Worm (Caenorhabditis elegans): Measurements from ENCODE around the gene srx-135.

DNA sequence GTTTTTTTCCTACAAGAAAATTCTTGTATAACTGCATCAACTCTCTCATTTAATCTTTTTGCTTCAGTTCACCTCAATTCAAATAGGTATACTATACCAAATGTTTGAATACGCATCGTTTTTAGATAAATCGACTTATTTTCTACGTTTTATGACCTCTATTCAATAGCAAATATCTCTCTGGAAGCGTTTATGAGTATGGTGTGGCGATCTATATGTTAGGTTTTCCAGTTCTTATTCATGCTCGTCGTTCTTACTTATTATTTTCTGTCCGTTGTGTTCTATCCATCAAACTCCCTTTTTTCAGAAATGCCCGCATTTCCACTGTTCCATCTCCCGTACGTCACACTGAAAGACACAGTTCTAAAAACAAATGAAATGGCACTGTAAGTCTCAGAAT lies 21.6 kb downstream of the srx-135 start, which contains the start of gene T22G5.3:
- TF ChIP-seq ztf-4 (tag; optimal IDR thresholded peaks at IDR 0.05) = no peak
- TF ChIP-seq unc-55 (GFP tag; optimal IDR thresholded peaks at IDR 0.05) = no peak
- no peak for TF ChIP-seq unc-62 (GFP tag; optimal IDR thresholded peaks at IDR 0.05)
- no peak for TF ChIP-seq crh-2 (tag; optimal IDR thresholded peaks at IDR 0.05)
- TF ChIP-seq ceh-82 (tag; optimal IDR thresholded peaks at IDR 0.05) = no peak
- TF ChIP-seq C34F6.9 (tag; optimal IDR thresholded peaks at IDR 0.05) = no peak
- TF ChIP-seq skn-1 (tag; optimal IDR thresholded peaks at IDR 0.05) = no peak
- no peak for TF ChIP-seq snpc-4 (tag; optimal IDR thresholded peaks at IDR 0.05)
- TF ChIP-seq lin-11 (tag; optimal IDR thresholded peaks at IDR 0.05) = no peak
- no peak for TF ChIP-seq Y55F3AM.14 (GFP tag; optimal IDR thresholded peaks at IDR 0.05)
- TF ChIP-seq egl-27 (tag; optimal IDR thresholded peaks at IDR 0.05) = no peak
- no peak for TF ChIP-seq lin-39 (tag; optimal IDR thresholded peaks at IDR 0.05)
- no peak for TF ChIP-seq mdl-1 (tag; optimal IDR thresholded peaks at IDR 0.05)
- TF ChIP-seq fos-1 (tag; optimal IDR thresholded peaks at IDR 0.05) = no peak
